ENCODE assay signal across 5 fruit fly cellular contexts in genomic region chr3L:3303087-3303526, dm6.
A peak's percentile ranks its signal among the peaks of the same experiment; 100 is the strongest.
TF ChIP-seq lines count a peak whose summit lies in the region.

CG14968 (minus strand) TSS chr3L:3303112.

- TF ChIP-seq CTCF in whole organism, embryonic (GFP tag; optimal IDR thresholded peaks at IDR 0.05; lab: Kevin White, UChicago) = peak; percentile 60

TF ChIP-seq in whole organism, adult, 20 proteins besides CTCF, POLR2A, EP300 and RAD21 (continues in another document):
- TF ChIP-seq Crg-1 (GFP tag; optimal IDR thresholded peaks at IDR 0.05; lab: Kevin White, UChicago) = peak; percentile 85
- peak; percentile 81 for TF ChIP-seq toe (GFP tag; optimal IDR thresholded peaks at IDR 0.05; lab: Kevin White, UChicago)
- TF ChIP-seq CG11617 (GFP tag; optimal IDR thresholded peaks at IDR 0.05; lab: Kevin White, UChicago) = peak; percentile 89
- TF ChIP-seq Hr96 (GFP tag; optimal IDR thresholded peaks at IDR 0.05; lab: Kevin White, UChicago) = peak; percentile 80
- TF ChIP-seq CG33017 (tag; optimal IDR thresholded peaks at IDR 0.05; lab: Kevin White, UChicago) = peak; percentile 93
- TF ChIP-seq cic (GFP tag; optimal IDR thresholded peaks at IDR 0.05; lab: Kevin White, UChicago) = peak; percentile 40
- TF ChIP-seq Mnt (GFP tag; optimal IDR thresholded peaks at IDR 0.05; lab: Kevin White, UChicago) = peak; percentile 62
- peak; percentile 56 for TF ChIP-seq tj (GFP tag; optimal IDR thresholded peaks at IDR 0.05; lab: Kevin White, UChicago)
- peak; percentile 94 for TF ChIP-seq CG7101 (tag; optimal IDR thresholded peaks at IDR 0.05; lab: Kevin White, UChicago)
- peak; percentile 90 for TF ChIP-seq CG7045 (GFP tag; optimal IDR thresholded peaks at IDR 0.05; lab: Kevin White, UChicago)
- TF ChIP-seq CG14711 (tag; optimal IDR thresholded peaks at IDR 0.05; lab: Kevin White, UChicago) = peak; percentile 93
- peak; percentile 70 for TF ChIP-seq pad (GFP tag; optimal IDR thresholded peaks at IDR 0.05; lab: Kevin White, UChicago)
- peak; percentile 85 for TF ChIP-seq CG5204 (GFP tag; optimal IDR thresholded peaks at IDR 0.05; lab: Kevin White, UChicago)
- TF ChIP-seq ovo (GFP tag; optimal IDR thresholded peaks at IDR 0.05; lab: Kevin White, UChicago) = peak; percentile 65
- peak; percentile 86 for TF ChIP-seq Clk (GFP tag; optimal IDR thresholded peaks at IDR 0.05; lab: Kevin White, UChicago)
- TF ChIP-seq kay (GFP tag; lab: Kevin White, UChicago; ENCODE audit: borderline replicate concordance) = peak; percentile 94
- TF ChIP-seq CG12768 (GFP tag; optimal IDR thresholded peaks at IDR 0.05; lab: Kevin White, UChicago) = peak; percentile 92
- peak; percentile 80 for TF ChIP-seq CG1620 (GFP tag; optimal IDR thresholded peaks at IDR 0.05; lab: Kevin White, UChicago)

TF ChIP-seq in whole organism, embryonic, 481 proteins besides CTCF, POLR2A, EP300 and RAD21 (continues in another document):
- TF ChIP-seq CG13296 (GFP tag; optimal IDR thresholded peaks at IDR 0.05; lab: Kevin White, UChicago) (peak; percentile 93), sens-2 (GFP tag; IDR thresholded peaks at IDR 0.05; lab: Robert Waterston, UW) (peak; percentile 94), E2f1 (GFP tag; IDR thresholded peaks at IDR 0.05; lab: Robert Waterston, UW) (peak; percentile 95), CG34224 (GFP tag; IDR thresholded peaks at IDR 0.05; lab: Robert Waterston, UW; ENCODE audit: partially characterized antibody) (no peak), Spps (tag; optimal IDR thresholded peaks at IDR 0.05; lab: Kevin White, UChicago) (peak; percentile 83), D (optimal IDR thresholded peaks at IDR 0.05; lab: Kevin White, UChicago) (no peak), D (GFP tag; optimal IDR thresholded peaks at IDR 0.05; lab: Kevin White, UChicago) (peak; percentile 81), CG1602 (GFP tag; optimal IDR thresholded peaks at IDR 0.05; lab: Kevin White, UChicago) (peak; percentile 91), gcm (GFP tag; optimal IDR thresholded peaks at IDR 0.05; lab: Kevin White, UChicago) (peak; percentile 79), CG7963 (GFP tag; IDR thresholded peaks at IDR 0.05; lab: Robert Waterston, UW; ENCODE audit: partially characterized antibody) (no peak), tgo (GFP tag; IDR thresholded peaks at IDR 0.05; lab: Robert Waterston, UW) (peak; percentile 96), CG6272 (GFP tag; IDR thresholded peaks at IDR 0.05; lab: Robert Waterston, UW) (peak; percentile 91), CG7745 (tag; optimal IDR thresholded peaks at IDR 0.05; lab: Kevin White, UChicago) (no peak), MESR4 (GFP tag; optimal IDR thresholded peaks at IDR 0.05; lab: Kevin White, UChicago) (no peak), tna (GFP tag; IDR thresholded peaks at IDR 0.05; lab: Robert Waterston, UW; ENCODE audit: partially characterized antibody) (no peak), pho (GFP tag; optimal IDR thresholded peaks at IDR 0.05; lab: Kevin White, UChicago) (peak; percentile 78), Tbp (GFP tag; optimal IDR thresholded peaks at IDR 0.05; lab: Kevin White, UChicago) (no peak), GATAe (GFP tag; conservative IDR thresholded peaks at IDR 0.05; lab: Robert Waterston, UW) (peak; percentile 75; the same call in 1 of the 2 replicates)

TF ChIP-seq in whole organism, prepupa, 60 proteins besides CTCF, POLR2A, EP300 and RAD21 (continues in another document):
- TF ChIP-seq Eip93F (GFP tag; optimal IDR thresholded peaks at IDR 0.05; lab: Kevin White, UChicago) (peak; percentile 94), CG10669 (GFP tag; optimal IDR thresholded peaks at IDR 0.05; lab: Kevin White, UChicago) (peak; percentile 93), CG32006 (GFP tag; optimal IDR thresholded peaks at IDR 0.05; lab: Kevin White, UChicago) (peak; percentile 93), Hr4 (GFP tag; optimal IDR thresholded peaks at IDR 0.05; lab: Kevin White, UChicago) (peak; percentile 88), CG8119 (GFP tag; IDR thresholded peaks at IDR 0.05; lab: Robert Waterston, UW) (peak; percentile 97), Sox15 (GFP tag; optimal IDR thresholded peaks at IDR 0.05; lab: Kevin White, UChicago) (peak; percentile 88), spab (GFP tag; optimal IDR thresholded peaks at IDR 0.05; lab: Kevin White, UChicago) (peak; percentile 80), eg (GFP tag; IDR thresholded peaks at IDR 0.05; lab: Robert Waterston, UW) (peak; percentile 97), Ets96B (tag; optimal IDR thresholded peaks at IDR 0.05; lab: Kevin White, UChicago) (peak; percentile 94), lz (GFP tag; optimal IDR thresholded peaks at IDR 0.05; lab: Kevin White, UChicago) (peak; percentile 93), CG8319 (GFP tag; optimal IDR thresholded peaks at IDR 0.05; lab: Kevin White, UChicago) (peak; percentile 91), CG11762 (GFP tag; optimal IDR thresholded peaks at IDR 0.05; lab: Kevin White, UChicago; ENCODE audit: insufficient read depth) (peak; percentile 88), esn (GFP tag; optimal IDR thresholded peaks at IDR 0.05; lab: Kevin White, UChicago) (peak; percentile 95), Met (GFP tag; optimal IDR thresholded peaks at IDR 0.05; lab: Kevin White, UChicago) (peak; percentile 92), Sox14 (GFP tag; optimal IDR thresholded peaks at IDR 0.05; lab: Kevin White, UChicago) (peak; percentile 87), CG34406 (GFP tag; optimal IDR thresholded peaks at IDR 0.05; lab: Kevin White, UChicago) (peak; percentile 97), acj6 (GFP tag; optimal IDR thresholded peaks at IDR 0.05; lab: Kevin White, UChicago) (peak; percentile 95), Ets21C (GFP tag; optimal IDR thresholded peaks at IDR 0.05; lab: Kevin White, UChicago) (peak; percentile 83), CG15336 (GFP tag; IDR thresholded peaks at IDR 0.05; lab: Robert Waterston, UW) (peak; percentile 97)

TF ChIP-seq in whole organism, pupa, 21 proteins besides CTCF, POLR2A, EP300 and RAD21:
- peak; percentile 90 for TF ChIP-seq D1 (tag; optimal IDR thresholded peaks at IDR 0.05; lab: Kevin White, UChicago)
- TF ChIP-seq Snoo (tag; optimal IDR thresholded peaks at IDR 0.05; lab: Kevin White, UChicago) = peak; percentile 97
- TF ChIP-seq Pif1B (GFP tag; optimal IDR thresholded peaks at IDR 0.05; lab: Kevin White, UChicago) = peak; percentile 96
- peak; percentile 80 for TF ChIP-seq gl (tag; optimal IDR thresholded peaks at IDR 0.05; lab: Kevin White, UChicago)
- TF ChIP-seq CG12605 (GFP tag; IDR thresholded peaks at IDR 0.05; lab: Robert Waterston, UW) = peak; percentile 97
- TF ChIP-seq fd96Ca (GFP tag; IDR thresholded peaks at IDR 0.05; lab: Robert Waterston, UW) = peak; percentile 94
- peak; percentile 59 for TF ChIP-seq CG13204 (GFP tag; optimal IDR thresholded peaks at IDR 0.05; lab: Kevin White, UChicago)
- peak; percentile 94 for TF ChIP-seq CG17806 (tag; optimal IDR thresholded peaks at IDR 0.05; lab: Kevin White, UChicago)
- TF ChIP-seq CG15710 (tag; optimal IDR thresholded peaks at IDR 0.05; lab: Kevin White, UChicago) = peak; percentile 94
- TF ChIP-seq CG4496 (GFP tag; IDR thresholded peaks at IDR 0.05; lab: Robert Waterston, UW) = peak; percentile 98
- TF ChIP-seq CG8301 (tag; optimal IDR thresholded peaks at IDR 0.05; lab: Kevin White, UChicago) = peak; percentile 92
- peak; percentile 87 for TF ChIP-seq CG34367 (tag; optimal IDR thresholded peaks at IDR 0.05; lab: Kevin White, UChicago)
- TF ChIP-seq Pif1A (GFP tag; optimal IDR thresholded peaks at IDR 0.05; lab: Kevin White, UChicago) = peak; percentile 95
- peak; percentile 91 for TF ChIP-seq rn (GFP tag; IDR thresholded peaks at IDR 0.05; lab: Robert Waterston, UW)
- TF ChIP-seq CG10348 (GFP tag; IDR thresholded peaks at IDR 0.05; lab: Robert Waterston, UW) = peak; percentile 68
- peak; percentile 91 for TF ChIP-seq CG9948 (tag; optimal IDR thresholded peaks at IDR 0.05; lab: Kevin White, UChicago)
- peak; percentile 95 for TF ChIP-seq CG32121 (GFP tag; IDR thresholded peaks at IDR 0.05; lab: Robert Waterston, UW)
- TF ChIP-seq CG14655 (GFP tag; optimal IDR thresholded peaks at IDR 0.05; lab: Kevin White, UChicago) = peak; percentile 94
- TF ChIP-seq EcR (GFP tag; optimal IDR thresholded peaks at IDR 0.05; lab: Kevin White, UChicago) = peak; percentile 98
- TF ChIP-seq CG8159 (tag; optimal IDR thresholded peaks at IDR 0.05; lab: Kevin White, UChicago) = peak; percentile 92
- TF ChIP-seq Ets98B (GFP tag; IDR thresholded peaks at IDR 0.05; lab: Robert Waterston, UW) = peak; percentile 95

TF ChIP-seq in whole organism, wandering third instar larva, 38 proteins besides CTCF, POLR2A, EP300 and RAD21 (continues in another document):
- TF ChIP-seq HLH106 (tag; optimal IDR thresholded peaks at IDR 0.05; lab: Kevin White, UChicago) (peak; percentile 95), ey (GFP tag; optimal IDR thresholded peaks at IDR 0.05; lab: Kevin White, UChicago) (peak; percentile 91), tai (GFP tag; optimal IDR thresholded peaks at IDR 0.05; lab: Kevin White, UChicago) (peak; percentile 72), usp (GFP tag; optimal IDR thresholded peaks at IDR 0.05; lab: Kevin White, UChicago) (no peak), GATAd (GFP tag; optimal IDR thresholded peaks at IDR 0.05; lab: Kevin White, UChicago) (peak; percentile 16), CrebA (GFP tag; optimal IDR thresholded peaks at IDR 0.05; lab: Kevin White, UChicago; ENCODE audit: borderline replicate concordance) (peak; percentile 85), CG32264 (GFP tag; optimal IDR thresholded peaks at IDR 0.05; lab: Kevin White, UChicago) (peak; percentile 90), Myc (optimal IDR thresholded peaks at IDR 0.05; lab: Kevin White, UChicago) (peak; percentile 93), psq (GFP tag; optimal IDR thresholded peaks at IDR 0.05; lab: Kevin White, UChicago) (peak; percentile 94), sage (GFP tag; optimal IDR thresholded peaks at IDR 0.05; lab: Kevin White, UChicago) (peak; percentile 96), Sp1 (GFP tag; optimal IDR thresholded peaks at IDR 0.05; lab: Kevin White, UChicago) (peak; percentile 98), foxo (GFP tag; optimal IDR thresholded peaks at IDR 0.05; lab: Kevin White, UChicago) (peak; percentile 76 to 96), dl (GFP tag; optimal IDR thresholded peaks at IDR 0.05; lab: Kevin White, UChicago; ENCODE audit: insufficient read depth in 1 of 2, partially characterized antibody in 2 of 2) (no peak), dsf (GFP tag; optimal IDR thresholded peaks at IDR 0.05; lab: Kevin White, UChicago; ENCODE audit: borderline replicate concordance) (peak; percentile 43), Rel (GFP tag; optimal IDR thresholded peaks at IDR 0.05; lab: Kevin White, UChicago) (peak; percentile 70), Rel (tag; optimal IDR thresholded peaks at IDR 0.05; lab: Kevin White, UChicago) (peak; percentile 92), Abd-B (GFP tag; optimal IDR thresholded peaks at IDR 0.05; lab: Kevin White, UChicago) (no peak), brk (GFP tag; optimal IDR thresholded peaks at IDR 0.05; lab: Kevin White, UChicago) (peak; percentile 93), Jra (GFP tag; optimal IDR thresholded peaks at IDR 0.05; lab: Kevin White, UChicago) (peak; percentile 63), Hnf4 (GFP tag; optimal IDR thresholded peaks at IDR 0.05; lab: Kevin White, UChicago) (peak; percentile 86), pan (optimal IDR thresholded peaks at IDR 0.05; lab: Kevin White, UChicago) (no peak), h (GFP tag; optimal IDR thresholded peaks at IDR 0.05; lab: Kevin White, UChicago) (peak; percentile 99), Mio (GFP tag; optimal IDR thresholded peaks at IDR 0.05; lab: Kevin White, UChicago) (peak; percentile 26)
